Fruit fly (Drosophila melanogaster) whole organism, embryonic: ENCODE measurements around the gene Alp13.

Source experiments
- CG10267 ChIP-seq: fragments of 200-800 bp; sonication (Bioruptor generic); optimal IDR thresholded peaks from 2 replicates; lab custom pipeline; 2018; ENCODE audit warnings: missing biosample characterization, mild to moderate bottlenecking, missing genetic modification characterization, moderate library complexity
- CG11093 ChIP-seq: fragments of 200-800 bp; sonication (Bioruptor generic); IDR thresholded peaks from 3 replicates; pipeline ENCODE4 v1.3.6; 2022; ENCODE audit warnings: missing biosample characterization, missing genetic modification characterization
- CG12219 ChIP-seq: fragments of 200-800 bp; sonication (Bioruptor generic); optimal IDR thresholded peaks from 3 replicates; lab custom pipeline; 2018; ENCODE audit warnings: missing biosample characterization, mild to moderate bottlenecking, missing genetic modification characterization
- CG12942 ChIP-seq: fragments of 200-800 bp; sonication (Bioruptor generic); optimal IDR thresholded peaks from 3 replicates; lab custom pipeline; 2016; ENCODE audit warnings: missing biosample characterization, missing genetic modification characterization
- CG15479 ChIP-seq: fragments of 200-800 bp; sonication (Bioruptor generic); optimal IDR thresholded peaks from 3 replicates; lab custom pipeline; 2019; ENCODE audit warnings: missing biosample characterization, mild to moderate bottlenecking, missing genetic modification characterization, moderate library complexity
- CG1832 ChIP-seq: fragments of 200-800 bp; sonication (Bioruptor generic); optimal IDR thresholded peaks from 2 replicates; lab custom pipeline; 2017; ENCODE audit warnings: missing biosample characterization, mild to moderate bottlenecking, missing genetic modification characterization, inconsistent platforms
- CG31224 ChIP-seq: fragments of 200-800 bp; sonication (Bioruptor generic); IDR thresholded peaks from 2 replicates; pipeline ENCODE4 v1.3.6; 2022; ENCODE audit warnings: missing biosample characterization, missing genetic modification characterization
- CG33557 ChIP-seq: fragments of 200-800 bp; sonication (Bioruptor generic); optimal IDR thresholded peaks from 2 replicates; lab custom pipeline; 2019; ENCODE audit warnings: missing biosample characterization, mild to moderate bottlenecking, missing genetic modification characterization, moderate library complexity
- CG3838 ChIP-seq: fragments of 200-800 bp; sonication (Bioruptor generic); optimal IDR thresholded peaks from 3 replicates; lab custom pipeline; 2016; ENCODE audit warnings: missing biosample characterization, missing genetic modification characterization
- CG42726 ChIP-seq: fragments of 200-800 bp; sonication (Bioruptor generic); IDR thresholded peaks from 2 replicates; pipeline ENCODE4 v1.3.6; 2022; ENCODE audit warnings: missing biosample characterization, missing genetic modification characterization; ENCODE audit not compliant: partially characterized antibody
- CG4360 ChIP-seq: fragments of 200-800 bp; sonication (Bioruptor generic); IDR thresholded peaks from 2 replicates; pipeline ENCODE4 v1.3.6; 2022; ENCODE audit warnings: missing biosample characterization, missing genetic modification characterization
- CG4424 ChIP-seq: fragments of 200-800 bp; sonication (Bioruptor generic); optimal IDR thresholded peaks from 3 replicates; lab custom pipeline; 2016; ENCODE audit warnings: missing biosample characterization, missing genetic modification characterization
- CG6854 ChIP-seq: fragments of 200-800 bp; sonication (Bioruptor generic); optimal IDR thresholded peaks from 3 replicates; lab custom pipeline; 2017; ENCODE audit warnings: missing biosample characterization, mild to moderate bottlenecking, missing genetic modification characterization
- CG7786 ChIP-seq: fragments of 200-800 bp; sonication (Bioruptor generic); optimal IDR thresholded peaks from 2 replicates; lab custom pipeline; 2016; ENCODE audit warnings: missing biosample characterization, missing genetic modification characterization
- CG8478 ChIP-seq: fragments of >200 bp; optimal IDR thresholded peaks from 2 replicates; lab custom pipeline; 2018
- Dad ChIP-seq: fragments of 200-800 bp; sonication (Bioruptor generic); optimal IDR thresholded peaks from 3 replicates; lab custom pipeline; 2016; ENCODE audit warnings: missing biosample characterization, missing genetic modification characterization
- Dref ChIP-seq: fragments of 200-800 bp; sonication (Bioruptor generic); IDR thresholded peaks from 2 replicates; pipeline ENCODE4 v1.3.6; 2022; ENCODE audit warnings: missing biosample characterization, missing genetic modification characterization
- Drgx ChIP-seq: fragments of 200-800 bp; sonication (Bioruptor generic); IDR thresholded peaks from 2 replicates; pipeline ENCODE4 v1.3.6; 2022; ENCODE audit warnings: missing biosample characterization, missing genetic modification characterization
- Hand ChIP-seq: fragments of 200-800 bp; sonication (Bioruptor generic); optimal IDR thresholded peaks from 2 replicates; lab custom pipeline; 2017; ENCODE audit warnings: mild to moderate bottlenecking, missing biosample characterization, missing genetic modification reagents, missing genetic modification characterization
- Med ChIP-seq: fragments of 200-800 bp; sonication (Bioruptor generic); peaks from one replicate; lab custom pipeline; 2016; ENCODE audit warnings: missing biosample characterization, missing genetic modification characterization, mild to moderate bottlenecking, inconsistent platforms, moderate library complexity
- Nf-YA ChIP-seq: fragments of 200-800 bp; sonication (Bioruptor generic); IDR thresholded peaks from 2 replicates; pipeline ENCODE4 v1.3.6; 2022; ENCODE audit warnings: missing biosample characterization, missing genetic modification characterization
- Oli ChIP-seq: fragments of 200-800 bp; sonication (Bioruptor generic); optimal IDR thresholded peaks from 2 replicates; lab custom pipeline; 2018; ENCODE audit warnings: missing biosample characterization, mild to moderate bottlenecking, missing genetic modification characterization, moderate library complexity
- Sox102F ChIP-seq: fragments of 200-800 bp; sonication (Bioruptor generic); optimal IDR thresholded peaks from 2 replicates; lab custom pipeline; 2018; ENCODE audit warnings: missing biosample characterization, mild to moderate bottlenecking, missing genetic modification characterization, moderate library complexity
- cad ChIP-seq: fragments of >200 bp; optimal IDR thresholded peaks from 2 replicates; lab custom pipeline; 2017; ENCODE audit warnings: missing biosample characterization, missing genetic modification characterization
- cg ChIP-seq: fragments of 200-800 bp; sonication (Bioruptor generic); optimal IDR thresholded peaks from 3 replicates; lab custom pipeline; 2019; ENCODE audit warnings: missing biosample characterization, mild to moderate bottlenecking, missing genetic modification characterization, moderate library complexity
- chinmo ChIP-seq: fragments of 200-800 bp; sonication (Bioruptor generic); IDR thresholded peaks from 4 replicates; pipeline ENCODE4 v1.3.6; 2022; ENCODE audit warnings: missing biosample characterization, missing genetic modification characterization; ENCODE audit not compliant: partially characterized antibody
- crol ChIP-seq: fragments of 200-800 bp; sonication (Bioruptor generic); IDR thresholded peaks from 2 replicates; pipeline ENCODE4 v1.3.6; 2022; ENCODE audit warnings: missing biosample characterization, missing genetic modification characterization
- dmrt99B ChIP-seq: fragments of 200-800 bp; sonication (Bioruptor generic); optimal IDR thresholded peaks from 2 replicates; lab custom pipeline; 2018; ENCODE audit warnings: missing biosample characterization, mild to moderate bottlenecking, missing genetic modification characterization, moderate library complexity
- eve ChIP-seq, 2 experiments: fragments of >200 bp; optimal IDR thresholded peaks; 2 replicates each; lab custom pipeline; 2017; ENCODE audit warnings: missing biosample characterization in 2 of 2, missing genetic modification characterization in 2 of 2
- exex ChIP-seq: fragments of 200-800 bp; sonication (Bioruptor generic); optimal IDR thresholded peaks from 4 replicates; lab custom pipeline; 2018; ENCODE audit warnings: missing biosample characterization, mild to moderate bottlenecking, missing genetic modification characterization, moderate library complexity
- eyg ChIP-seq: fragments of 200-800 bp; sonication (Bioruptor generic); optimal IDR thresholded peaks from 3 replicates; lab custom pipeline; 2016; ENCODE audit warnings: missing biosample characterization, missing genetic modification characterization
- gfzf ChIP-seq: fragments of 200-800 bp; sonication (Bioruptor generic); optimal IDR thresholded peaks from 2 replicates; lab custom pipeline; 2016; ENCODE audit warnings: missing biosample characterization, mild to moderate bottlenecking, missing genetic modification characterization, moderate library complexity
- grn ChIP-seq: fragments of 200-800 bp; sonication (Bioruptor generic); optimal IDR thresholded peaks from 3 replicates; lab custom pipeline; 2017; ENCODE audit warnings: missing biosample characterization, missing genetic modification characterization
- gro ChIP-seq: fragments of 200-800 bp; sonication (Bioruptor generic); optimal IDR thresholded peaks from 2 replicates; lab custom pipeline; 2016; ENCODE audit warnings: missing biosample characterization, missing genetic modification characterization
- hb ChIP-seq: fragments of 200-800 bp; sonication (Bioruptor generic); IDR thresholded peaks from 3 replicates; pipeline ENCODE4 v1.3.6; 2022; ENCODE audit warnings: missing biosample characterization, missing genetic modification characterization; ENCODE audit not compliant: partially characterized antibody
- hkb ChIP-seq, 2 experiments: fragments of 200-800 bp in 1 of 2; fragments of >200 bp in 1 of 2; sonication (Bioruptor generic) in 1 of 2; IDR thresholded peaks in 1 of 2; optimal IDR thresholded peaks in 1 of 2; 2 replicates each; pipeline versions ENCODE4 v1.3.6 to Lab custom; 2017 to 2022; ENCODE audit warnings: missing biosample characterization in 1 of 2, missing genetic modification characterization in 1 of 2
- jigr1 ChIP-seq: fragments of 200-800 bp; sonication (Bioruptor generic); IDR thresholded peaks from 3 replicates; pipeline ENCODE4 v1.3.6; 2022; ENCODE audit warnings: missing biosample characterization, missing genetic modification characterization
- kay ChIP-seq: fragments of 200-800 bp; sonication (Bioruptor generic); optimal IDR thresholded peaks from 2 replicates; lab custom pipeline; 2016; ENCODE audit warnings: missing biosample characterization, missing genetic modification characterization
- mirr ChIP-seq: fragments of 200-800 bp; sonication (Bioruptor generic); optimal IDR thresholded peaks from 3 replicates; lab custom pipeline; 2018; ENCODE audit warnings: missing biosample characterization, mild to moderate bottlenecking, missing genetic modification characterization
- nerfin-2 ChIP-seq: fragments of 200-800 bp; sonication (Bioruptor generic); IDR thresholded peaks from 2 replicates; pipeline ENCODE4 v1.3.6; 2022; ENCODE audit warnings: missing biosample characterization, missing genetic modification characterization; ENCODE audit not compliant: partially characterized antibody
- psq ChIP-seq: fragments of 200-800 bp; sonication (Bioruptor generic); optimal IDR thresholded peaks from 2 replicates; lab custom pipeline; 2017; ENCODE audit warnings: missing biosample characterization, missing genetic modification characterization
- pzg ChIP-seq: fragments of 200-800 bp; sonication (Bioruptor generic); optimal IDR thresholded peaks from 3 replicates; lab custom pipeline; 2018; ENCODE audit warnings: missing biosample characterization, mild to moderate bottlenecking, missing genetic modification characterization, moderate library complexity
- sens ChIP-seq: fragments of 200-800 bp; sonication (Bioruptor generic); peaks from one replicate; lab custom pipeline; 2016; ENCODE audit warnings: missing biosample characterization, missing genetic modification characterization
- sug ChIP-seq: fragments of 200-800 bp; optimal IDR thresholded peaks from 2 replicates; lab custom pipeline; 2019; ENCODE audit warnings: missing biosample characterization, mild to moderate bottlenecking, missing genetic modification characterization, moderate library complexity
- tgo ChIP-seq: fragments of 200-800 bp; sonication (Bioruptor generic); IDR thresholded peaks from 3 replicates; pipeline ENCODE4 v1.3.6; 2022; ENCODE audit warnings: missing biosample characterization, missing genetic modification characterization
- tna ChIP-seq: fragments of 200-800 bp; sonication (Bioruptor generic); IDR thresholded peaks from 2 replicates; pipeline ENCODE4 v1.3.6; 2022; ENCODE audit warnings: missing biosample characterization, missing genetic modification characterization; ENCODE audit not compliant: partially characterized antibody
- toy ChIP-seq: fragments of 200-800 bp; sonication (Bioruptor generic); IDR thresholded peaks from 2 replicates; pipeline ENCODE4 v1.3.6; 2022; ENCODE audit warnings: missing biosample characterization, missing genetic modification characterization
- twi ChIP-seq: fragments of 200-800 bp; optimal IDR thresholded peaks from 2 replicates; lab custom pipeline; 2019; ENCODE audit warnings: missing biosample characterization, mild to moderate bottlenecking, missing genetic modification characterization, moderate library complexity
- zen ChIP-seq: fragments of 200-800 bp; sonication (Bioruptor generic); optimal IDR thresholded peaks from 3 replicates; lab custom pipeline; 2018; ENCODE audit warnings: missing biosample characterization, mild to moderate bottlenecking, missing genetic modification characterization, moderate library complexity

The Alp13 gene

DNA sequence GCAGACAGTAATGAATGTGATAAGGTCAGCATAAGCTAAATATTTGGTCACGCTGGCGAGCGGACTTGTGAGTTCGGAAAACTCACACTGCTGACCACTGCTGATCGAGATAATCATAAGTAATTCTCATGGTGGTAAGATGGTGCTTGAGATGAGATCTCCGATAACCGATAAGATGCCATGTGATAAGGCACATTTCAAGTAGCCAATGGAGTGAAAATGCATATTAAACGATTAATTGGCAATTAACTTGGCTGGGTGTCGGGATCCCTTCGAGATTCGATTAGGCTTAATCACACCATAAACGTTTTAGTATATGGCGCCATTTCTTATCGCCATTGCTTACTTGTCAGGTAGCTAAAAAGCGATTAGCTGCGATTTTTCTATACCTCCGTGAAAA lies 38.6 kb upstream of the Alp13 start:
- TF ChIP-seq toy (GFP tag; lab: Robert Waterston, UW) (no peak), exex (peak; percentile 98), hb (GFP tag; lab: Robert Waterston, UW) (no peak), CG15479 (GFP tag; lab: Kevin White, UChicago) (peak; percentile 58), zen (tag; lab: Kevin White, UChicago) (peak; percentile 66), sens (GFP tag; lab: Kevin White, UChicago) (peak; percentile 52), Drgx (GFP tag; lab: Robert Waterston, UW) (no peak), CG6854 (GFP tag; lab: Kevin White, UChicago) (no peak), CG7786 (no peak), crol (no peak), Hand (no peak), Nf-YA (GFP tag; lab: Robert Waterston, UW) (no peak), gro (peak; percentile 42), sug (tag; lab: Kevin White, UChicago) (peak; percentile 91), nerfin-2 (GFP tag; lab: Robert Waterston, UW) (no peak), grn (GFP tag; lab: Kevin White, UChicago) (peak; percentile 98), CG10267 (tag; lab: Kevin White, UChicago) (no peak)

DNA sequence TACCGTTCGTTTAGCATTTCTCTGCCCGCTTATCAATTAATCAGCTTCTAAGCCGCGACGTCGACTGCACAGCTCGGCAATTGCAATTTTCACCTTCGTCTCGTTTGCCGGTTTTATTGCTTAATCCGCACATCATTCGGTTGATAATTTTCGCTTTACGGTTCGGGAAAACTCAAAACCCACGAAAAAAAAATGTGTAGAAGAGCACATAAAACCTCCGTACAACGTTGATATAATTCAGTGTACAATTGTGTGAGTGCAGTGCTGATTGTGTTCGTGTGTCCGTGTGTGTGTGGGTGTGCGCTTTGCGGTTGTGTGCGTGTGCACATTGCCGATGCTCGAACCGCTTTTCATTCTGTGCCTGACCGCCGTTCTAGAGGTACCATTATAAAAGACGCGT lies 37.0 kb upstream of the Alp13 start, which contains the start of gene CAH7:
Gene CAH7, plus strand, starts transcription at position 43 of the 400 bp plus-strand sequence.
- TF ChIP-seq Med, result peak; percentile 13
- TF ChIP-seq cad (GFP tag; lab: Kevin White, UChicago), result peak; percentile 42
- no peak for TF ChIP-seq jigr1 (GFP tag; lab: Robert Waterston, UW)
- no peak for TF ChIP-seq Hand
- no peak for TF ChIP-seq CG33557 (GFP tag; lab: Kevin White, UChicago)
- TF ChIP-seq dmrt99B (tag; lab: Kevin White, UChicago), result no peak
- TF ChIP-seq hkb (optimal IDR thresholded peaks at IDR 0.05; lab: Kevin White, UChicago), result no peak
- 0 out of 2 replicates have a peak, but pooled peaks have one; percentile 2 for TF ChIP-seq hkb (GFP tag; IDR thresholded peaks at IDR 0.05; lab: Robert Waterston, UW)
- no peak for TF ChIP-seq psq
- TF ChIP-seq Oli (tag; lab: Kevin White, UChicago), result no peak
- no peak for TF ChIP-seq kay
- TF ChIP-seq CG6854 (GFP tag; lab: Kevin White, UChicago), result no peak
- no peak for TF ChIP-seq Dref (GFP tag; lab: Robert Waterston, UW)
- TF ChIP-seq cg (GFP tag; lab: Kevin White, UChicago), result peak; percentile 82
- TF ChIP-seq CG15479 (GFP tag; lab: Kevin White, UChicago), result peak; percentile 82
- no peak for TF ChIP-seq Dad (GFP tag; lab: Kevin White, UChicago)
- no peak for TF ChIP-seq CG1832 (GFP tag; lab: Kevin White, UChicago)
- TF ChIP-seq chinmo (GFP tag; lab: Robert Waterston, UW), result 0 out of 4 replicates have a peak, but pooled peaks have one; percentile 59
- TF ChIP-seq CG11093 (GFP tag; lab: Robert Waterston, UW), result 0 out of 3 replicates have a peak, but pooled peaks have one; percentile 2
- TF ChIP-seq CG8478 (lab: Kevin White, UChicago), result peak; percentile 22

DNA sequence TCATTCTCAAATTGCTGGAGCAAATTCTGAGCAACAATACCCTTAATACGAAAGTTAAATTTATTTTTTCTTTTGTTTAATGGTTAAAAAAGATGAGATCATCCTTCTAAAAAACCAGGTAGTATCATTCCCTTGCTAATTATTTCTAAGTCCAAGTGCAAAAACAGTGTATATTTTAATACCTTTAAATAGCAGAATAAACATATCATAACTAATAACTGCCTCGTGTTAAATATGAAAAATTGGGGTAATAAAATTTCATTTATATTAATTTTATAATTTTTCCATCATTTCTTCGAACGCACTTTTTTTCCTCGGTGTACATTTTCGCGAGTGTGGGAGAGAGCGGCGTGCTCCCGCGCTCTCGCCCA lies 36.6 kb upstream of the Alp13 start:
- peak; percentile 39 for TF ChIP-seq CG4424 (GFP tag; lab: Kevin White, UChicago)
- TF ChIP-seq twi (tag; lab: Kevin White, UChicago), result no peak
- no peak for TF ChIP-seq CG3838 (GFP tag; lab: Kevin White, UChicago)
- no peak for TF ChIP-seq CG31224 (GFP tag; lab: Robert Waterston, UW)
- TF ChIP-seq tgo (GFP tag; lab: Robert Waterston, UW), result no peak; the same call in 2 of the 3 replicates
- no peak for TF ChIP-seq pzg (GFP tag; lab: Kevin White, UChicago)
- TF ChIP-seq CG4360, result no peak
- no peak for TF ChIP-seq CG12942
- TF ChIP-seq gfzf, result no peak
- TF ChIP-seq mirr (GFP tag; lab: Kevin White, UChicago), result no peak
- TF ChIP-seq eve (GFP tag; optimal IDR thresholded peaks at IDR 0.05; lab: Kevin White, UChicago), result no peak
- no peak for TF ChIP-seq CG42726 (GFP tag; lab: Robert Waterston, UW)
- TF ChIP-seq tna (GFP tag; lab: Robert Waterston, UW), result no peak
- TF ChIP-seq Sox102F (GFP tag; lab: Kevin White, UChicago), result no peak
- TF ChIP-seq eyg (GFP tag; lab: Kevin White, UChicago), result no peak
- TF ChIP-seq kay, result no peak
- no peak for TF ChIP-seq CG12219 (GFP tag; lab: Kevin White, UChicago)
